ENCODE assay signal across 3 fruit fly cellular contexts in the genomic region with DNA sequence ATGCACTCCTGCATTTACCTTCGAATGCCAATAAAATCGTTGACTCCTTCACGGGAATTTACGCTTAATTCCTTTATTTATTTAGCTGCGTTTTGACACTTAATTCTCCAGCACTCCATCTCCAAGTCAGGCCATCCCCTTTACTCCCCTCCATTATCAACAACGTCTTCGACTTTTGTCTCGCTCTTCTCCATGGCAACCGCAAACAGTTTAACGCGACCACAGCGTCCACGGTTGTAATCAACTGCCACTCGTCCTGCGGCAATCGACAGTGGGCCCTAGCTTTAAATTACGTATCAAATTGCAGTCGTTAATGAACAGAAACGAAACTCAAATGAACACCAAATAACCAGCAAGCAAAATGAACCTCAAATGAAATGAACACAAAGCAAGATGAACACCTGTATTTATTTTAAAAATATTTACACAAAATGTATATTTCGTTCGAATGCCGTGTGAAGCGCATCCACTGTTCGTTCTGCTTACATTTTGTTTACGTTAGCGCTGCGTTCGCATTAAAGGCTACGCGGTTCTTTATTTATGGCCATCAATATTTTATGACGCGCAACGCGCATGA.
A peak's percentile ranks its signal among the peaks of the same experiment; 100 is the strongest.
TF ChIP-seq lines count a peak whose summit lies in the region.

No protein-coding gene starts in this region.

TF ChIP-seq in whole organism, embryonic, 481 proteins besides CTCF, POLR2A, EP300 and RAD21 (continued from another document and continues in another):
- peak; percentile 17 for TF ChIP-seq CG12391 (tag; optimal IDR thresholded peaks at IDR 0.05; lab: Kevin White, UChicago)
- no peak for TF ChIP-seq ro (GFP tag; IDR thresholded peaks at IDR 0.05; lab: Robert Waterston, UW)
- peak; percentile 3 for TF ChIP-seq CG6765 (GFP tag; optimal IDR thresholded peaks at IDR 0.05; lab: Kevin White, UChicago)
- no peak for TF ChIP-seq CG12659 (GFP tag; optimal IDR thresholded peaks at IDR 0.05; lab: Kevin White, UChicago)
- peak; percentile 11 for TF ChIP-seq Oli (tag; optimal IDR thresholded peaks at IDR 0.05; lab: Kevin White, UChicago)
- TF ChIP-seq CG9727 (GFP tag; optimal IDR thresholded peaks at IDR 0.05; lab: Kevin White, UChicago): peak; percentile 1
- no peak for TF ChIP-seq CG31365 (tag; optimal IDR thresholded peaks at IDR 0.05; lab: Kevin White, UChicago)
- TF ChIP-seq unpg (GFP tag; optimal IDR thresholded peaks at IDR 0.05; lab: Kevin White, UChicago): peak; percentile 28
- peak; percentile 49 for TF ChIP-seq dmrt99B (tag; optimal IDR thresholded peaks at IDR 0.05; lab: Kevin White, UChicago)
- no peak for TF ChIP-seq HLH3B (GFP tag; IDR thresholded peaks at IDR 0.05; lab: Robert Waterston, UW)
- TF ChIP-seq CG9437 (GFP tag; optimal IDR thresholded peaks at IDR 0.05; lab: Kevin White, UChicago): peak; percentile 2
- TF ChIP-seq CG11696 (GFP tag; IDR thresholded peaks at IDR 0.05; lab: Robert Waterston, UW): no peak
- no peak for TF ChIP-seq slou (GFP tag; optimal IDR thresholded peaks at IDR 0.05; lab: Kevin White, UChicago)
- no peak for TF ChIP-seq zfh2 (GFP tag; optimal IDR thresholded peaks at IDR 0.05; lab: Kevin White, UChicago)
- peak; percentile 21 for TF ChIP-seq CG13424 (tag; optimal IDR thresholded peaks at IDR 0.05; lab: Kevin White, UChicago)
- TF ChIP-seq Ssrp (tag; optimal IDR thresholded peaks at IDR 0.05; lab: Kevin White, UChicago): no peak
- no peak for TF ChIP-seq CG15011 (GFP tag; optimal IDR thresholded peaks at IDR 0.05; lab: Kevin White, UChicago)
- no peak for TF ChIP-seq CG17385 (GFP tag; optimal IDR thresholded peaks at IDR 0.05; lab: Kevin White, UChicago)
- TF ChIP-seq Chrac-16 (GFP tag; optimal IDR thresholded peaks at IDR 0.05; lab: Kevin White, UChicago): no peak
- TF ChIP-seq lola (GFP tag; optimal IDR thresholded peaks at IDR 0.05; lab: Kevin White, UChicago): no peak
- no peak for TF ChIP-seq Hey (tag; optimal IDR thresholded peaks at IDR 0.05; lab: Kevin White, UChicago)
- no peak for TF ChIP-seq eve (GFP tag; optimal IDR thresholded peaks at IDR 0.05; lab: Kevin White, UChicago)
- TF ChIP-seq Ets65A (GFP tag; lab: Kevin White, UChicago): peak; percentile 87
- TF ChIP-seq phol (tag; optimal IDR thresholded peaks at IDR 0.05; lab: Kevin White, UChicago): peak; percentile 22
- TF ChIP-seq CG2202 (tag; optimal IDR thresholded peaks at IDR 0.05; lab: Kevin White, UChicago): no peak
- TF ChIP-seq dysf (GFP tag; IDR thresholded peaks at IDR 0.05; lab: Robert Waterston, UW): peak; percentile 25; the same call in 1 of the 3 replicates
- TF ChIP-seq bsh (GFP tag; optimal IDR thresholded peaks at IDR 0.05; lab: Kevin White, UChicago): peak; percentile 35 to 62
- no peak for TF ChIP-seq Fer3 (tag; optimal IDR thresholded peaks at IDR 0.05; lab: Kevin White, UChicago)
- no peak for TF ChIP-seq CG2889 (GFP tag; IDR thresholded peaks at IDR 0.05; lab: Robert Waterston, UW)
- no peak for TF ChIP-seq YL-1 (GFP tag; optimal IDR thresholded peaks at IDR 0.05; lab: Kevin White, UChicago)
- TF ChIP-seq CG12769 (tag; optimal IDR thresholded peaks at IDR 0.05; lab: Kevin White, UChicago): peak; percentile 16
- no peak for TF ChIP-seq CG6654 (GFP tag; optimal IDR thresholded peaks at IDR 0.05; lab: Kevin White, UChicago)
- TF ChIP-seq gem (tag; optimal IDR thresholded peaks at IDR 0.05; lab: Kevin White, UChicago): peak; percentile 48
- peak; percentile 5 for TF ChIP-seq CG10209 (GFP tag; optimal IDR thresholded peaks at IDR 0.05; lab: Kevin White, UChicago)
- peak; percentile 15 for TF ChIP-seq Blimp-1 (GFP tag; optimal IDR thresholded peaks at IDR 0.05; lab: Kevin White, UChicago)
- TF ChIP-seq CG1603 (tag; optimal IDR thresholded peaks at IDR 0.05; lab: Kevin White, UChicago): no peak
- peak; percentile 11 for TF ChIP-seq org-1 (GFP tag; optimal IDR thresholded peaks at IDR 0.05; lab: Kevin White, UChicago)
- TF ChIP-seq D19A (tag; optimal IDR thresholded peaks at IDR 0.05; lab: Kevin White, UChicago): peak; percentile 89
- peak; percentile 42 for TF ChIP-seq run (tag; optimal IDR thresholded peaks at IDR 0.05; lab: Kevin White, UChicago)
- TF ChIP-seq CG8089 (GFP tag; optimal IDR thresholded peaks at IDR 0.05; lab: Kevin White, UChicago): no peak
- TF ChIP-seq CG9876 (GFP tag; optimal IDR thresholded peaks at IDR 0.05; lab: Kevin White, UChicago): no peak
- TF ChIP-seq so (GFP tag; IDR thresholded peaks at IDR 0.05; lab: Robert Waterston, UW): 0 out of 3 replicates have a peak, but pooled peaks have one; percentile 50
- TF ChIP-seq fu2 (GFP tag; optimal IDR thresholded peaks at IDR 0.05; lab: Kevin White, UChicago): no peak

TF ChIP-seq in whole organism, prepupa, 60 proteins besides CTCF, POLR2A, EP300 and RAD21 (continued from another document):
- peak; percentile 32 for TF ChIP-seq fkh (GFP tag; optimal IDR thresholded peaks at IDR 0.05; lab: Kevin White, UChicago)
- no peak for TF ChIP-seq CG6854 (GFP tag; optimal IDR thresholded peaks at IDR 0.05; lab: Kevin White, UChicago)
- TF ChIP-seq Eip78C (GFP tag; lab: Kevin White, UChicago): peak; percentile 73
- TF ChIP-seq Smox (GFP tag; optimal IDR thresholded peaks at IDR 0.05; lab: Kevin White, UChicago): peak; percentile 3
- TF ChIP-seq cyc (GFP tag; optimal IDR thresholded peaks at IDR 0.05; lab: Kevin White, UChicago): peak; percentile 31
- no peak for TF ChIP-seq Sox15 (GFP tag; optimal IDR thresholded peaks at IDR 0.05; lab: Kevin White, UChicago)
- peak; percentile 66 for TF ChIP-seq achi (GFP tag; optimal IDR thresholded peaks at IDR 0.05; lab: Kevin White, UChicago)
- TF ChIP-seq Met (GFP tag; optimal IDR thresholded peaks at IDR 0.05; lab: Kevin White, UChicago): peak; percentile 72
- peak; percentile 52 for TF ChIP-seq Hr39 (GFP tag; optimal IDR thresholded peaks at IDR 0.05; lab: Kevin White, UChicago)
- peak; percentile 29 for TF ChIP-seq CG11762 (GFP tag; optimal IDR thresholded peaks at IDR 0.05; lab: Kevin White, UChicago; ENCODE audit: insufficient read depth)
- TF ChIP-seq CG6163 (GFP tag; IDR thresholded peaks at IDR 0.05; lab: Robert Waterston, UW): peak; percentile 59; the same call in 1 of the 3 replicates
- peak; percentile 80 for TF ChIP-seq Sox14 (GFP tag; optimal IDR thresholded peaks at IDR 0.05; lab: Kevin White, UChicago)
- peak; percentile 75 for TF ChIP-seq spab (GFP tag; optimal IDR thresholded peaks at IDR 0.05; lab: Kevin White, UChicago)
- peak; percentile 29 for TF ChIP-seq CG31627 (GFP tag; optimal IDR thresholded peaks at IDR 0.05; lab: Kevin White, UChicago)
- no peak for TF ChIP-seq dac (GFP tag; optimal IDR thresholded peaks at IDR 0.05; lab: Kevin White, UChicago)
- peak; percentile 82 for TF ChIP-seq CG10669 (GFP tag; optimal IDR thresholded peaks at IDR 0.05; lab: Kevin White, UChicago)
- TF ChIP-seq Eip75B (GFP tag; optimal IDR thresholded peaks at IDR 0.05; lab: Kevin White, UChicago): peak; percentile 80
- TF ChIP-seq Lpt (GFP tag; optimal IDR thresholded peaks at IDR 0.05; lab: Kevin White, UChicago): no peak
- peak; percentile 73 for TF ChIP-seq fd59A (GFP tag; optimal IDR thresholded peaks at IDR 0.05; lab: Kevin White, UChicago)
- TF ChIP-seq CG34406 (GFP tag; optimal IDR thresholded peaks at IDR 0.05; lab: Kevin White, UChicago): peak; percentile 72
- peak; percentile 56 for TF ChIP-seq Sox102F (GFP tag; optimal IDR thresholded peaks at IDR 0.05; lab: Kevin White, UChicago)
- TF ChIP-seq CG3032 (tag; optimal IDR thresholded peaks at IDR 0.05; lab: Kevin White, UChicago): peak; percentile 75
- no peak for TF ChIP-seq vri (GFP tag; optimal IDR thresholded peaks at IDR 0.05; lab: Kevin White, UChicago)
- TF ChIP-seq salr (GFP tag; optimal IDR thresholded peaks at IDR 0.05; lab: Kevin White, UChicago): peak; percentile 27 to 64
- TF ChIP-seq CG6276 (GFP tag; optimal IDR thresholded peaks at IDR 0.05; lab: Kevin White, UChicago): peak; percentile 28
- TF ChIP-seq Gug (GFP tag; IDR thresholded peaks at IDR 0.05; lab: Robert Waterston, UW): no peak
- TF ChIP-seq CG4318 (GFP tag; optimal IDR thresholded peaks at IDR 0.05; lab: Kevin White, UChicago): peak; percentile 20
- peak; percentile 80 for TF ChIP-seq svp (GFP tag; lab: Kevin White, UChicago)
- TF ChIP-seq CG7368 (GFP tag; optimal IDR thresholded peaks at IDR 0.05; lab: Kevin White, UChicago): peak; percentile 24
- TF ChIP-seq CG8319 (GFP tag; optimal IDR thresholded peaks at IDR 0.05; lab: Kevin White, UChicago): peak; percentile 5
- TF ChIP-seq net (GFP tag; optimal IDR thresholded peaks at IDR 0.05; lab: Kevin White, UChicago): no peak
- no peak for TF ChIP-seq fd85E (GFP tag; optimal IDR thresholded peaks at IDR 0.05; lab: Kevin White, UChicago)
- peak; percentile 83 for TF ChIP-seq Ets96B (tag; optimal IDR thresholded peaks at IDR 0.05; lab: Kevin White, UChicago)
- TF ChIP-seq CG6792 (GFP tag; optimal IDR thresholded peaks at IDR 0.05; lab: Kevin White, UChicago): peak; percentile 50
- peak; percentile 69 for TF ChIP-seq lz (GFP tag; optimal IDR thresholded peaks at IDR 0.05; lab: Kevin White, UChicago)
- no peak for TF ChIP-seq Hr4 (GFP tag; optimal IDR thresholded peaks at IDR 0.05; lab: Kevin White, UChicago)
- TF ChIP-seq CG8119 (GFP tag; IDR thresholded peaks at IDR 0.05; lab: Robert Waterston, UW): peak; percentile 43; the same call in 1 of the 3 replicates
- no peak for TF ChIP-seq Hr38 (GFP tag; optimal IDR thresholded peaks at IDR 0.05; lab: Kevin White, UChicago)
- no peak for TF ChIP-seq Ets21C (GFP tag; optimal IDR thresholded peaks at IDR 0.05; lab: Kevin White, UChicago)
- TF ChIP-seq CG16779 (tag; optimal IDR thresholded peaks at IDR 0.05; lab: Kevin White, UChicago): peak; percentile 71

TF ChIP-seq in whole organism, wandering third instar larva, 38 proteins besides CTCF, POLR2A, EP300 and RAD21 (continued from another document):
- TF ChIP-seq h (GFP tag; optimal IDR thresholded peaks at IDR 0.05; lab: Kevin White, UChicago): peak; percentile 46
- peak; percentile 25 for TF ChIP-seq Sp1 (GFP tag; optimal IDR thresholded peaks at IDR 0.05; lab: Kevin White, UChicago)
- TF ChIP-seq CrebA (GFP tag; optimal IDR thresholded peaks at IDR 0.05; lab: Kevin White, UChicago; ENCODE audit: borderline replicate concordance): no peak
TF ChIP-seq in whole organism, wandering third instar larva: peak in this region for 10.
